Worm (Caenorhabditis elegans) whole organism, midembryonic: Measurements from ENCODE around the gene gcy-34.

Experiments used
- T22C8.4 ChIP-seq: fragments of 200-800 bp; sonication (Bioruptor generic); IDR thresholded peaks from 2 replicates; pipeline ENCODE4 v1.3.6; 2022; ENCODE audit warnings: missing genetic modification characterization, missing compliant biosample characterization
- cog-1 ChIP-seq: sonication (generic microtip); optimal IDR thresholded peaks from 2 replicates; lab custom pipeline; 2016; ENCODE audit warnings: missing genetic modification characterization, missing compliant biosample characterization
- flt-1 ChIP-seq: fragments of 200-800 bp; sonication (Bioruptor generic); IDR thresholded peaks from 2 replicates; pipeline ENCODE4 v1.3.6; 2022; ENCODE audit warnings: missing genetic modification characterization, missing compliant biosample characterization
- klf-2 ChIP-seq: fragments of 200-800 bp; sonication (Bioruptor generic); conservative IDR thresholded peaks from 2 replicates; pipeline ENCODE4 v1.3.6; 2022; ENCODE audit warnings: missing genetic modification reagents, missing genetic modification characterization, missing compliant biosample characterization
- ref-1 ChIP-seq: fragments of 200-800 bp; sonication (Bioruptor generic); conservative IDR thresholded peaks from 2 replicates; pipeline ENCODE4 v1.3.6; 2022; ENCODE audit warnings: missing genetic modification reagents, missing genetic modification characterization, missing compliant biosample characterization
- ztf-23 ChIP-seq: fragments of 200-800 bp; sonication (Bioruptor generic); IDR thresholded peaks from 2 replicates; pipeline ENCODE4 v1.3.6; 2022; ENCODE audit warnings: missing genetic modification reagents, missing genetic modification characterization, missing compliant biosample characterization
- ztf-29 ChIP-seq: fragments of 200-800 bp; sonication (Bioruptor generic); IDR thresholded peaks from 2 replicates; pipeline ENCODE4 v1.3.6; 2022; ENCODE audit warnings: missing genetic modification reagents, missing genetic modification characterization, missing compliant biosample characterization

DNA sequence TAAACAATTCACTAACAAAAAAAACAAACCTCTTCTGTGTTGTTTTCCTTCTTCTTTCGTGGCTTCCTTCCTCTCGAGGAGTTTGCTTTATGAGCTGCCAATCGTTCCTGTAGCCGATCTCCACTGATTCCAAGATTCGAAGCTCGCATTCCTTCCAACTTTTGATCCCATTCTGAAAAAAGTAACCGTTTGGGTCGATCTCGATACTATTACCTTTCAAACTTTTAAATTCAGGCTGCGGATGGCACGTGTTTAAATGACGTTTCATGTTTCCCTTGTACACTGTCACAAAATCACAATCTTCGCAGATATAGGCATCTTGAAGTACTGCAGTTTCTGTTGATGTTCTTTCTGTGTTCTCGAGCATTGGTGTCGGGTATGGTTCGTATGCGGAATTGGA lies 1.8 kb upstream of the gcy-34 start:
- TF ChIP-seq ztf-29 (GFP tag; lab: Robert Waterston, UW) (no peak), cog-1 (no peak), ref-1 (GFP tag; lab: Robert Waterston, UW) (no peak), ztf-23 (no peak), klf-2 (GFP tag; lab: Robert Waterston, UW) (no peak), flt-1 (GFP tag; lab: Robert Waterston, UW) (no peak), T22C8.4 (GFP tag; lab: Robert Waterston, UW) (no peak)
